Worm (Caenorhabditis elegans) whole organism, early embryonic: ENCODE measurements around the gene T16G1.3.

Experiments
- F13C5.2 ChIP-seq: sonication (generic microtip); optimal IDR thresholded peaks from 2 replicates; lab custom pipeline; 2017; ENCODE audit warnings: mild to moderate bottlenecking, missing genetic modification characterization, inconsistent platforms, missing compliant biosample characterization
- ceh-36 ChIP-seq: sonication (generic microtip); optimal IDR thresholded peaks from 2 replicates; lab custom pipeline; 2016; ENCODE audit warnings: missing genetic modification characterization, inconsistent platforms, missing compliant biosample characterization
- ets-7 ChIP-seq: sonication (generic microtip); optimal IDR thresholded peaks from 2 replicates; lab custom pipeline; 2016; ENCODE audit warnings: missing genotype, missing genetic modification characterization, missing compliant biosample characterization
- flt-1 ChIP-seq: fragments of 200-800 bp; sonication (Bioruptor generic); IDR thresholded peaks from 2 replicates; pipeline ENCODE4 v1.3.6; 2022; ENCODE audit warnings: missing genetic modification characterization, missing compliant biosample characterization
- hmbx-1 ChIP-seq: sonication (generic microtip); optimal IDR thresholded peaks from 2 replicates; lab custom pipeline; 2016; ENCODE audit warnings: mild to moderate bottlenecking, missing genetic modification characterization, missing compliant biosample characterization
- sea-1 ChIP-seq: fragments of 200-800 bp; sonication (Bioruptor generic); conservative IDR thresholded peaks from 2 replicates; pipeline ENCODE4 v1.3.6; 2022; ENCODE audit warnings: missing genetic modification characterization, missing compliant biosample characterization
- tbx-11 ChIP-seq: fragments of 200-800 bp; sonication (Bioruptor generic); IDR thresholded peaks from 2 replicates; pipeline ENCODE4 v1.3.6; 2022; ENCODE audit warnings: missing genetic modification characterization, missing compliant biosample characterization
- tra-4 ChIP-seq: sonication (generic microtip); optimal IDR thresholded peaks from 2 replicates; lab custom pipeline; 2017; ENCODE audit warnings: missing genetic modification characterization, missing compliant biosample characterization

DNA sequence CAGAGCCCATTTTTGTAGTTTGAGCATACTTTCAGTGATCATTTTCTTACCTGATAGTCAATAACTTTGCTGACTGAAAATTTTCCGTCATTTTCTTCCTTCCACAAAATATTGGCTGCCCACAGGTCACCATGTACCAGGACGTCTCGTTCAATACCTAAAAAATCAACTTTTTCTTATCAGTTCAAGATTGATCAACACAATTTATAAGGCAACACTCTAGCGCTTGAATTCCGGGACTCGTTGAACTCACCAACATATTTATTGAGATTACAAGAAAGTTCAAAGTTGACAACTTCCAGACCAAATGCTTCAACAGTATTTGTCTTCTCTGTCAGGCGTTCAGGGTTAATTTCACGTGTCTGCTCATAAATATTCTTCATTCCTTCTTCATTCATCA, 10.5 kb downstream of the T16G1.3 start:
- TF ChIP-seq tra-4 (tag; lab: Kevin White, UChicago) (no peak), sea-1 (GFP tag; lab: Robert Waterston, UW) (no peak), tbx-11 (GFP tag; lab: Robert Waterston, UW) (no peak), hmbx-1 (tag; lab: Kevin White, UChicago) (no peak), flt-1 (GFP tag; lab: Robert Waterston, UW) (no peak), ceh-36 (tag; lab: Kevin White, UChicago) (no peak), ets-7 (tag; lab: Kevin White, UChicago) (no peak), F13C5.2 (tag; lab: Kevin White, UChicago) (no peak)
